Fruit fly (Drosophila melanogaster) whole organism, embryonic: ENCODE data around the gene CG42324.

Experiments
- Bgb ChIP-seq: fragments of 200-800 bp; sonication (Bioruptor generic); IDR thresholded peaks from 2 replicates; pipeline ENCODE4 v1.3.6; 2022; ENCODE audit warnings: missing biosample characterization, missing genetic modification characterization; ENCODE audit not compliant: partially characterized antibody
- CG10147 ChIP-seq: fragments of 200-800 bp; sonication (Bioruptor generic); optimal IDR thresholded peaks from 2 replicates; lab custom pipeline; 2019; ENCODE audit warnings: missing biosample characterization, mild to moderate bottlenecking, missing genetic modification characterization, moderate library complexity
- CG10209 ChIP-seq: fragments of 200-800 bp; sonication (Bioruptor generic); optimal IDR thresholded peaks from 3 replicates; lab custom pipeline; 2017; ENCODE audit warnings: missing biosample characterization, mild to moderate bottlenecking, missing genetic modification characterization, missing genetic modification reagents
- CG10321 ChIP-seq: fragments of 200-800 bp; sonication (Bioruptor generic); IDR thresholded peaks from 2 replicates; pipeline ENCODE4 v1.3.6; 2022; ENCODE audit warnings: missing biosample characterization, missing genetic modification characterization
- CG10959 ChIP-seq: fragments of 200-800 bp; sonication (Bioruptor generic); IDR thresholded peaks from 2 replicates; pipeline ENCODE4 v1.3.6; 2022; ENCODE audit warnings: missing biosample characterization, missing genetic modification characterization
- CG14014 ChIP-seq: fragments of 200-800 bp; sonication (Bioruptor generic); IDR thresholded peaks from 2 replicates; pipeline ENCODE4 v1.3.6; 2022; ENCODE audit warnings: missing biosample characterization, missing genetic modification characterization
- CG15601 ChIP-seq: fragments of 200-800 bp; sonication (Bioruptor generic); optimal IDR thresholded peaks from 3 replicates; lab custom pipeline; 2019; ENCODE audit warnings: missing biosample characterization, mild to moderate bottlenecking, missing genetic modification characterization, moderate library complexity
- CG1603 ChIP-seq: fragments of 200-800 bp; sonication (Bioruptor generic); optimal IDR thresholded peaks from 2 replicates; lab custom pipeline; 2019; ENCODE audit warnings: missing biosample characterization, mild to moderate bottlenecking, missing genetic modification characterization, moderate library complexity
- CG17612 ChIP-seq: fragments of 200-800 bp; sonication (Bioruptor generic); IDR thresholded peaks from 2 replicates; pipeline ENCODE4 v1.3.6; 2022; ENCODE audit warnings: missing biosample characterization, missing genetic modification characterization
- CG18476 ChIP-seq: fragments of 200-800 bp; sonication (Bioruptor generic); optimal IDR thresholded peaks from 2 replicates; lab custom pipeline; 2016; ENCODE audit warnings: missing biosample characterization, mild to moderate bottlenecking, missing genetic modification characterization
- CG18619 ChIP-seq: fragments of 200-800 bp; sonication (Bioruptor generic); optimal IDR thresholded peaks from 3 replicates; lab custom pipeline; 2017; ENCODE audit warnings: missing biosample characterization, mild to moderate bottlenecking, missing genetic modification characterization
- CG18764 ChIP-seq: fragments of 200-800 bp; sonication (Bioruptor generic); optimal IDR thresholded peaks from 3 replicates; lab custom pipeline; 2016; ENCODE audit warnings: missing biosample characterization, missing genetic modification characterization
- CG30431 ChIP-seq: fragments of 200-800 bp; sonication (Bioruptor generic); optimal IDR thresholded peaks from 2 replicates; lab custom pipeline; 2017; ENCODE audit warnings: missing biosample characterization, missing genetic modification characterization
- CG3065 ChIP-seq: fragments of 200-800 bp; sonication (Bioruptor generic); optimal IDR thresholded peaks from 2 replicates; lab custom pipeline; 2016; ENCODE audit warnings: missing biosample characterization, missing genetic modification characterization
- CG31224 ChIP-seq: fragments of 200-800 bp; sonication (Bioruptor generic); IDR thresholded peaks from 2 replicates; pipeline ENCODE4 v1.3.6; 2022; ENCODE audit warnings: missing biosample characterization, missing genetic modification characterization
- CG8924 ChIP-seq: fragments of 200-800 bp; optimal IDR thresholded peaks from 3 replicates; lab custom pipeline; 2019; ENCODE audit warnings: missing biosample characterization, mild to moderate bottlenecking, missing genetic modification characterization, moderate library complexity
- Dbx ChIP-seq: fragments of 200-800 bp; sonication (Bioruptor generic); IDR thresholded peaks from 3 replicates; pipeline ENCODE4 v1.3.6; 2022; ENCODE audit warnings: missing biosample characterization, missing genetic modification characterization
- Dll ChIP-seq: fragments of 200-800 bp; sonication (Bioruptor generic); IDR thresholded peaks from 4 replicates; pipeline ENCODE4 v1.3.6; 2022; ENCODE audit warnings: missing biosample characterization, missing genetic modification characterization; ENCODE audit not compliant: partially characterized antibody
- Drgx ChIP-seq: fragments of 200-800 bp; sonication (Bioruptor generic); IDR thresholded peaks from 2 replicates; pipeline ENCODE4 v1.3.6; 2022; ENCODE audit warnings: missing biosample characterization, missing genetic modification characterization
- Ets65A ChIP-seq: fragments of 200-800 bp; sonication (Bioruptor generic); peaks from one replicate; lab custom pipeline; 2016; ENCODE audit warnings: missing biosample characterization, missing genetic modification characterization
- Ets97D ChIP-seq: fragments of 200-800 bp; sonication (Bioruptor generic); optimal IDR thresholded peaks from 3 replicates; lab custom pipeline; 2016; ENCODE audit warnings: missing biosample characterization, missing genetic modification characterization
- HLH4C ChIP-seq: fragments of 200-800 bp; sonication (Bioruptor generic); IDR thresholded peaks from 3 replicates; pipeline ENCODE4 v1.3.6; 2022; ENCODE audit warnings: missing biosample characterization, missing genetic modification characterization; ENCODE audit not compliant: partially characterized antibody
- MTF-1 ChIP-seq: fragments of 200-800 bp; sonication (Bioruptor generic); optimal IDR thresholded peaks from 2 replicates; lab custom pipeline; 2018; ENCODE audit warnings: missing biosample characterization, mild to moderate bottlenecking, missing genetic modification characterization, borderline replicate concordance
- Max ChIP-seq: fragments of 200-800 bp; sonication (Bioruptor generic); optimal IDR thresholded peaks from 2 replicates; lab custom pipeline; 2016; ENCODE audit warnings: missing biosample characterization, mild to moderate bottlenecking, missing genetic modification characterization
- Nf-YC ChIP-seq: fragments of 200-800 bp; optimal IDR thresholded peaks from 3 replicates; lab custom pipeline; 2019; ENCODE audit warnings: missing biosample characterization, mild to moderate bottlenecking, missing genetic modification characterization, moderate library complexity
- Opbp ChIP-seq: fragments of 200-800 bp; sonication (Bioruptor generic); IDR thresholded peaks from 3 replicates; pipeline ENCODE4 v1.3.6; 2022; ENCODE audit warnings: missing biosample characterization, missing genetic modification characterization; ENCODE audit not compliant: partially characterized antibody
- Sox100B ChIP-seq: fragments of 200-800 bp; sonication (Bioruptor generic); optimal IDR thresholded peaks from 3 replicates; lab custom pipeline; 2018; ENCODE audit warnings: missing biosample characterization, mild to moderate bottlenecking, missing genetic modification characterization
- Sox102F ChIP-seq: fragments of 200-800 bp; sonication (Bioruptor generic); optimal IDR thresholded peaks from 2 replicates; lab custom pipeline; 2018; ENCODE audit warnings: missing biosample characterization, mild to moderate bottlenecking, missing genetic modification characterization, moderate library complexity
- Ssrp ChIP-seq: fragments of 200-800 bp; sonication (Bioruptor generic); optimal IDR thresholded peaks from 2 replicates; lab custom pipeline; 2018; ENCODE audit warnings: missing biosample characterization, mild to moderate bottlenecking, missing genetic modification characterization, moderate library complexity
- abd-A ChIP-seq: fragments of 200-800 bp; sonication (Bioruptor generic); optimal IDR thresholded peaks from 3 replicates; lab custom pipeline; 2019; ENCODE audit warnings: missing biosample characterization, mild to moderate bottlenecking, missing genetic modification characterization, moderate library complexity
- ato ChIP-seq: fragments of 200-800 bp; sonication (Bioruptor generic); IDR thresholded peaks from 2 replicates; pipeline ENCODE4 v1.3.6; 2022; ENCODE audit warnings: missing biosample characterization, missing genetic modification characterization; ENCODE audit not compliant: partially characterized antibody
- gce ChIP-seq: fragments of 200-800 bp; sonication (Bioruptor generic); IDR thresholded peaks from 3 replicates; pipeline ENCODE4 v1.3.6; 2022; ENCODE audit warnings: missing biosample characterization, missing genetic modification characterization
- grau ChIP-seq: fragments of 200-800 bp; optimal IDR thresholded peaks from 3 replicates; lab custom pipeline; 2019; ENCODE audit warnings: missing biosample characterization, mild to moderate bottlenecking, missing genetic modification characterization, moderate library complexity
- kni ChIP-seq: fragments of 200-800 bp; sonication (Bioruptor generic); optimal IDR thresholded peaks from 3 replicates; lab custom pipeline; 2017; ENCODE audit warnings: mild to moderate bottlenecking, missing biosample characterization, missing genetic modification reagents, missing genetic modification characterization
- lmd ChIP-seq: fragments of 200-800 bp; sonication (Bioruptor generic); IDR thresholded peaks from 2 replicates; pipeline ENCODE4 v1.3.6; 2022; ENCODE audit warnings: missing biosample characterization, missing genetic modification characterization
- mirr ChIP-seq: fragments of 200-800 bp; sonication (Bioruptor generic); optimal IDR thresholded peaks from 3 replicates; lab custom pipeline; 2018; ENCODE audit warnings: missing biosample characterization, mild to moderate bottlenecking, missing genetic modification characterization
- mld ChIP-seq: fragments of 200-800 bp; sonication (Bioruptor generic); IDR thresholded peaks from 3 replicates; pipeline ENCODE4 v1.3.6; 2022; ENCODE audit warnings: missing biosample characterization, missing genetic modification characterization; ENCODE audit not compliant: partially characterized antibody
- pan ChIP-seq, 4 experiments: fragments of >200 bp in 3 of 4; fragments of 200-800 bp in 1 of 4; sonication (Bioruptor generic) in 1 of 4; optimal IDR thresholded peaks in 3 of 4; IDR thresholded peaks in 1 of 4; 2 replicates each; pipeline versions ENCODE4 v1.3.6 to Lab custom; 2017 to 2022; ENCODE audit warnings: missing biosample characterization in 2 of 4, missing genetic modification characterization in 2 of 4, mixed read lengths in 1 of 4
- row ChIP-seq: fragments of 200-800 bp; sonication (Bioruptor generic); IDR thresholded peaks from 3 replicates; pipeline ENCODE4 v1.3.6; 2022; ENCODE audit warnings: missing biosample characterization, missing genetic modification characterization
- slp2 ChIP-seq: fragments of 200-800 bp; sonication (Bioruptor generic); optimal IDR thresholded peaks from 2 replicates; lab custom pipeline; 2016; ENCODE audit warnings: missing biosample characterization, missing genetic modification characterization
- sug ChIP-seq: fragments of 200-800 bp; optimal IDR thresholded peaks from 2 replicates; lab custom pipeline; 2019; ENCODE audit warnings: missing biosample characterization, mild to moderate bottlenecking, missing genetic modification characterization, moderate library complexity
- tio ChIP-seq: fragments of 200-800 bp; sonication (Bioruptor generic); optimal IDR thresholded peaks from 2 replicates; lab custom pipeline; 2017; ENCODE audit warnings: missing biosample characterization, missing genetic modification characterization, inconsistent platforms

Gene CG42324

dm6 chr3L:3542498-3543322 lies 70.5 kb downstream of the CG42324 start (continued):
- TF ChIP-seq sug (tag; lab: Kevin White, UChicago) (no peak), row (GFP tag; lab: Robert Waterston, UW) (peak; percentile 50), Dbx (GFP tag; lab: Robert Waterston, UW) (no peak), pan (optimal IDR thresholded peaks at IDR 0.05; lab: Kevin White, UChicago) (no peak), pan (GFP tag; optimal IDR thresholded peaks at IDR 0.05 in 1 of 2, IDR thresholded peaks at IDR 0.05 in 1 of 2) (no peak), HLH4C (GFP tag; lab: Robert Waterston, UW) (0 out of 3 replicates have a peak, but pooled peaks have one; percentile 41), gce (GFP tag; lab: Robert Waterston, UW) (no peak), slp2 (GFP tag; lab: Kevin White, UChicago) (no peak), MTF-1 (GFP tag; lab: Kevin White, UChicago) (no peak), CG1603 (tag; lab: Kevin White, UChicago) (no peak), ato (GFP tag; lab: Robert Waterston, UW) (peak; percentile 57; the same call in 1 of the 2 replicates), Bgb (GFP tag; lab: Robert Waterston, UW) (peak; percentile 61), CG30431 (GFP tag; lab: Kevin White, UChicago) (no peak), Opbp (GFP tag; lab: Robert Waterston, UW) (peak; percentile 66; the same call in 2 of the 3 replicates), CG14014 (GFP tag; lab: Robert Waterston, UW) (no peak), CG18619 (GFP tag; lab: Kevin White, UChicago) (peak; percentile 34), tio (peak; percentile 51), grau (tag; lab: Kevin White, UChicago) (peak; percentile 51), kni (GFP tag; lab: Kevin White, UChicago) (peak; percentile 55), Dll (0 out of 4 replicates have a peak, but pooled peaks have one; percentile 13), CG8924 (tag; lab: Kevin White, UChicago) (peak; percentile 4), Nf-YC (peak; percentile 51), CG10147 (GFP tag; lab: Kevin White, UChicago) (no peak), Drgx (0 out of 2 replicates have a peak, but pooled peaks have one; percentile 37), Ssrp (tag; lab: Kevin White, UChicago) (peak; percentile 57), Sox102F (peak; percentile 67), CG18764 (GFP tag; lab: Kevin White, UChicago) (no peak), Sox100B (GFP tag; lab: Kevin White, UChicago) (peak; percentile 54), CG31224 (GFP tag; lab: Robert Waterston, UW) (no peak), mirr (GFP tag; lab: Kevin White, UChicago) (no peak), CG18476 (no peak), lmd (GFP tag; lab: Robert Waterston, UW) (peak; percentile 4; the same call in 1 of the 2 replicates), CG3065 (no peak), CG10209 (GFP tag; lab: Kevin White, UChicago) (peak; percentile 48), Max (GFP tag; lab: Kevin White, UChicago) (peak; percentile 10), CG15601 (tag; lab: Kevin White, UChicago) (peak; percentile 51), CG17612 (GFP tag; lab: Robert Waterston, UW) (no peak), Ets65A (no peak), abd-A (tag; lab: Kevin White, UChicago) (peak; percentile 77), Ets97D (GFP tag; lab: Kevin White, UChicago) (no peak), CG10959 (GFP tag; lab: Robert Waterston, UW) (no peak), mld (GFP tag; lab: Robert Waterston, UW) (no peak; the same call in 2 of the 3 replicates), CG10321 (GFP tag; lab: Robert Waterston, UW) (no peak)
